Worm (Caenorhabditis elegans) whole organism, young adult: ENCODE measurements around the gene acs-5.

ENCODE experiments used
- B0019.2 ChIP-seq: fragments of 200-800 bp; sonication (Bioruptor generic); conservative IDR thresholded peaks from 2 replicates; pipeline ENCODE4 v1.3.6; 2022; ENCODE audit warnings: missing genetic modification reagents, missing genetic modification characterization, missing compliant biosample characterization
- F33H1.4 ChIP-seq: fragments of 200-800 bp; sonication (Bioruptor generic); IDR thresholded peaks from 2 replicates; pipeline ENCODE4 v1.3.6; 2022; ENCODE audit warnings: missing genetic modification reagents, missing genetic modification characterization, missing compliant biosample characterization
- ceh-91 ChIP-seq: fragments of 200-800 bp; sonication (Bioruptor generic); IDR thresholded peaks from 2 replicates; pipeline ENCODE4 v1.3.6; 2022; ENCODE audit warnings: missing genetic modification reagents, missing genetic modification characterization, missing compliant biosample characterization
- ets-4 ChIP-seq: fragments of 200-800 bp; sonication (Bioruptor generic); optimal IDR thresholded peaks from 2 replicates; lab custom pipeline; 2018; ENCODE audit warnings: mild to moderate bottlenecking, missing genetic modification characterization, missing compliant biosample characterization
- hmg-20 ChIP-seq: fragments of 200-800 bp; sonication (Bioruptor generic); IDR thresholded peaks from 2 replicates; pipeline ENCODE4 v1.3.6; 2022; ENCODE audit warnings: missing genetic modification reagents, missing genetic modification characterization, missing compliant biosample characterization
- nhr-80 ChIP-seq: sonication (generic microtip); optimal IDR thresholded peaks from 2 replicates; lab custom pipeline; 2016; ENCODE audit warnings: missing genetic modification characterization, missing compliant biosample characterization
- pha-4 ChIP-seq: fragments of 150-350 bp; sonication (generic microtip); optimal IDR thresholded peaks from 2 replicates; lab custom pipeline; 2014; ENCODE audit warnings: missing biosample characterization, missing genetic modification reagents, missing genetic modification characterization
- repo-1 ChIP-seq: sonication (generic microtip); optimal IDR thresholded peaks from 2 replicates; lab custom pipeline; 2017; ENCODE audit warnings: mild to moderate bottlenecking, missing genetic modification characterization, missing compliant biosample characterization
- sea-2 ChIP-seq: fragments of 200-800 bp; sonication (Bioruptor generic); IDR thresholded peaks from 2 replicates; pipeline ENCODE4 v1.3.6; 2022; ENCODE audit warnings: missing genetic modification characterization, missing compliant biosample characterization
- snpc-4 ChIP-seq, 5 experiments: fragments of 150-350 bp in 1 of 5; sonication (generic microtip) in 4 of 5; optimal IDR thresholded peaks; 2 replicates each; lab custom pipeline; 2014 to 2018; ENCODE audit warnings: missing genetic modification characterization in 5 of 5, missing biosample characterization in 3 of 5, antibody characterized with exemption in 2 of 5, mild to moderate bottlenecking in 2 of 5, missing compliant biosample characterization in 2 of 5, missing genotype in 2 of 5, moderate library complexity in 2 of 5, missing genetic modification reagents in 1 of 5
- tbx-9 ChIP-seq: sonication (generic microtip); optimal IDR thresholded peaks from 2 replicates; lab custom pipeline; 2016; ENCODE audit warnings: borderline replicate concordance, missing genetic modification characterization, inconsistent platforms, missing compliant biosample characterization
- ztf-3 ChIP-seq: fragments of 200-800 bp; sonication (Bioruptor generic); optimal IDR thresholded peaks from 2 replicates; lab custom pipeline; 2018; ENCODE audit warnings: mild to moderate bottlenecking, missing genetic modification characterization, missing compliant biosample characterization

DNA sequence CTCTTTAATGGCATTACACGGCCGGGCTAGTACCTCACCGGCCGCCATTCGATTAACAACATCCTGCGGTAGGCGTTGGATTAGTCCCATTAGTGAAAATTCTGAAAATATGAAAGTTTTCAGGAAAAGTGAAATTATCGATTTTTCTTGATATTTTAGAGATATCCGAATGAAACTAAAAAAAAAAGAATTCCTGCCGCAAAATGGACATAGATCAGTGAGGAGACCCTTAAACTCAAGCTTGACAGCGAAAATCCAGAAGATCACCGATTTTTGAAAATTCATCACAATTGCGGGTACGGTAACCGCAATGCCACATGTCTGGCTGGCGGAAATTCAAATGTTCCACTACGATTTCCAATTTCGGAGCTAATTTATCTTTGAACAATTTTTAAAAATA is 28.9 kb downstream of the acs-5 start, which contains the start of gene mlh-1:
- TF ChIP-seq nhr-80 (no peak), repo-1 (tag; lab: Kevin White, UChicago) (no peak), tbx-9 (no peak), ceh-91 (GFP tag; lab: Robert Waterston, UW) (no peak), snpc-4 (GFP tag; optimal IDR thresholded peaks at IDR 0.05; lab: Kevin White, UChicago) (no peak), snpc-4 (tag; optimal IDR thresholded peaks at IDR 0.05; lab: Kevin White, UChicago) (no peak), pha-4 (tag; lab: Kevin White, UChicago) (no peak), B0019.2 (GFP tag; lab: Robert Waterston, UW) (no peak), ets-4 (GFP tag; lab: Kevin White, UChicago) (no peak), hmg-20 (no peak), ztf-3 (GFP tag; lab: Kevin White, UChicago) (no peak), F33H1.4 (no peak), sea-2 (GFP tag; lab: Robert Waterston, UW) (no peak)
